Fruit fly (Drosophila melanogaster) ovary, adult (tissue): Measurements from ENCODE around the gene Ugt35C1.

ENCODE experiments used
- CG17801 ChIP-seq: fragments of 200-800 bp; optimal IDR thresholded peaks from 2 replicates; lab custom pipeline; 2019; ENCODE audit warnings: missing biosample characterization, mild to moderate bottlenecking, missing genetic modification characterization, moderate library complexity; ENCODE audit not compliant: partially characterized antibody

The Ugt35C1 gene

dm6 chr3R:11126383-11126782 lies 1.7 kb downstream of the Ugt35C1 start:
- peak; percentile 9 for TF ChIP-seq CG17801 (GFP tag; lab: Kevin White, UChicago)

dm6 chr3R:11115606-11116005 lies 12.5 kb downstream of the Ugt35C1 start, which contains the start of gene SdhCL:
SdhCL (minus strand) TSS chr3R:11115706.
- no peak for TF ChIP-seq CG17801 (GFP tag; lab: Kevin White, UChicago)

- TF ChIP-seq CG17801 (GFP tag; lab: Kevin White, UChicago) = no peak
Measured at dm6 chr3R:11088120-11088519, 40.0 kb downstream of the Ugt35C1 start, which contains the start of gene CG43449. CG43449 (plus strand) TSS chr3R:11088420.

- no peak for TF ChIP-seq CG17801 (GFP tag; lab: Kevin White, UChicago)
Measured at dm6 chr3R:11081701-11082100, 46.4 kb downstream of the Ugt35C1 start.
